Fruit fly (Drosophila melanogaster) whole organism, pupa: Measurements from ENCODE around the gene Naa40.

ENCODE experiments used
- CG10348 ChIP-seq: fragments of 200-800 bp; sonication (Bioruptor generic); IDR thresholded peaks from 2 replicates; pipeline ENCODE4 v1.3.6; 2022; ENCODE audit warnings: missing biosample characterization, missing genetic modification characterization
- CG14655 ChIP-seq: fragments of 200-800 bp; sonication (Bioruptor generic); optimal IDR thresholded peaks from 3 replicates; lab custom pipeline; 2017; ENCODE audit warnings: mild to moderate bottlenecking, missing biosample characterization, missing genetic modification reagents, missing genetic modification characterization
- CG15710 ChIP-seq: fragments of 200-800 bp; sonication (Bioruptor generic); optimal IDR thresholded peaks from 2 replicates; lab custom pipeline; 2018; ENCODE audit warnings: missing biosample characterization, mild to moderate bottlenecking, missing genetic modification characterization, moderate library complexity
- CG17806 ChIP-seq: fragments of 200-800 bp; sonication (Bioruptor generic); optimal IDR thresholded peaks from 2 replicates; lab custom pipeline; 2018; ENCODE audit warnings: missing biosample characterization, mild to moderate bottlenecking, missing genetic modification characterization, moderate library complexity
- CG32121 ChIP-seq: fragments of 200-800 bp; sonication (Bioruptor generic); IDR thresholded peaks from 2 replicates; pipeline ENCODE4 v1.3.6; 2022; ENCODE audit warnings: missing biosample characterization, missing genetic modification characterization
- CG34367 ChIP-seq: fragments of 200-800 bp; sonication (Bioruptor generic); optimal IDR thresholded peaks from 2 replicates; lab custom pipeline; 2018; ENCODE audit warnings: missing biosample characterization, mild to moderate bottlenecking, missing genetic modification characterization
- CG4496 ChIP-seq: fragments of 200-800 bp; sonication (Bioruptor generic); IDR thresholded peaks from 3 replicates; pipeline ENCODE4 v1.3.6; 2022; ENCODE audit warnings: missing biosample characterization, missing genetic modification characterization
- CG8159 ChIP-seq: fragments of 200-800 bp; sonication (Bioruptor generic); optimal IDR thresholded peaks from 3 replicates; lab custom pipeline; 2018; ENCODE audit warnings: missing biosample characterization, mild to moderate bottlenecking, missing genetic modification characterization, moderate library complexity
- CG8301 ChIP-seq: fragments of 200-800 bp; sonication (Bioruptor generic); optimal IDR thresholded peaks from 2 replicates; lab custom pipeline; 2018; ENCODE audit warnings: missing biosample characterization, mild to moderate bottlenecking, missing genetic modification characterization
- CG9948 ChIP-seq: fragments of 200-800 bp; sonication (Bioruptor generic); optimal IDR thresholded peaks from 2 replicates; lab custom pipeline; 2018; ENCODE audit warnings: missing biosample characterization, mild to moderate bottlenecking, missing genetic modification characterization, moderate library complexity
- EcR ChIP-seq: fragments of 200-800 bp; sonication (Bioruptor generic); optimal IDR thresholded peaks from 3 replicates; lab custom pipeline; 2019; ENCODE audit warnings: missing biosample characterization, missing genetic modification characterization, mild to moderate bottlenecking, moderate library complexity, missing genetic modification reagents
- Pif1A ChIP-seq: fragments of 200-800 bp; sonication (Bioruptor generic); optimal IDR thresholded peaks from 3 replicates; lab custom pipeline; 2016; ENCODE audit warnings: missing biosample characterization, missing genetic modification characterization
- rn ChIP-seq: fragments of 200-800 bp; sonication (Bioruptor generic); IDR thresholded peaks from 2 replicates; pipeline ENCODE4 v1.3.6; 2022; ENCODE audit warnings: missing biosample characterization, missing genetic modification characterization

dm6 chr3R:29696359-29696758 lies 28.4 kb downstream of the Naa40 start:
- no peak for TF ChIP-seq CG8159 (tag; lab: Kevin White, UChicago)
- TF ChIP-seq CG17806 (tag; lab: Kevin White, UChicago), result no peak
- TF ChIP-seq CG34367, result no peak
- TF ChIP-seq EcR (GFP tag; lab: Kevin White, UChicago), result no peak
- no peak for TF ChIP-seq rn (GFP tag; lab: Robert Waterston, UW)
- TF ChIP-seq CG9948 (tag; lab: Kevin White, UChicago), result no peak
- no peak for TF ChIP-seq CG32121 (GFP tag; lab: Robert Waterston, UW)
- TF ChIP-seq CG8301 (tag; lab: Kevin White, UChicago), result no peak
- TF ChIP-seq CG10348, result no peak
- no peak for TF ChIP-seq CG14655 (GFP tag; lab: Kevin White, UChicago)
- TF ChIP-seq CG4496, result no peak
- TF ChIP-seq Pif1A (GFP tag; lab: Kevin White, UChicago), result no peak
- no peak for TF ChIP-seq CG15710 (tag; lab: Kevin White, UChicago)
